Fruit fly (Drosophila melanogaster) whole organism, embryonic: ENCODE results near the gene Ir31a.
A peak's percentile ranks its signal among the peaks of the same experiment; 100 is the strongest.

Source experiments
- Adf1 ChIP-seq: fragments of 200-800 bp; sonication (Bioruptor generic); IDR thresholded peaks from 2 replicates; pipeline ENCODE4 v1.3.6; 2022; ENCODE audit warnings: missing biosample characterization, missing genetic modification characterization
- BtbVII ChIP-seq: fragments of 200-800 bp; sonication (Bioruptor generic); optimal IDR thresholded peaks from 3 replicates; lab custom pipeline; 2017; ENCODE audit warnings: missing biosample characterization, mild to moderate bottlenecking, missing genetic modification characterization
- CG1024 ChIP-seq: fragments of 200-800 bp; sonication (Bioruptor generic); IDR thresholded peaks from 2 replicates; pipeline ENCODE4 v1.3.6; 2022; ENCODE audit warnings: missing biosample characterization, missing genetic modification characterization
- CG10654 ChIP-seq: fragments of 200-800 bp; sonication (Bioruptor generic); optimal IDR thresholded peaks from 2 replicates; lab custom pipeline; 2016; ENCODE audit warnings: missing biosample characterization, missing genetic modification characterization
- CG12769 ChIP-seq: fragments of 200-800 bp; sonication (Bioruptor generic); optimal IDR thresholded peaks from 2 replicates; lab custom pipeline; 2019; ENCODE audit warnings: missing biosample characterization, mild to moderate bottlenecking, missing genetic modification characterization, moderate library complexity
- CG13424 ChIP-seq: fragments of 200-800 bp; sonication (Bioruptor generic); optimal IDR thresholded peaks from 2 replicates; lab custom pipeline; 2019; ENCODE audit warnings: missing biosample characterization, mild to moderate bottlenecking, missing genetic modification characterization, moderate library complexity
- CG16863 ChIP-seq: fragments of 200-800 bp; sonication (Bioruptor generic); optimal IDR thresholded peaks from 3 replicates; lab custom pipeline; 2016; ENCODE audit warnings: missing biosample characterization, missing genetic modification characterization
- CG17328 ChIP-seq: fragments of 200-800 bp; sonication (Bioruptor generic); IDR thresholded peaks from 2 replicates; pipeline ENCODE4 v1.3.6; 2022; ENCODE audit warnings: missing biosample characterization, missing genetic modification characterization
- CG2199 ChIP-seq: fragments of 200-800 bp; sonication (Bioruptor generic); IDR thresholded peaks from 3 replicates; pipeline ENCODE4 v1.3.6; 2022; ENCODE audit warnings: missing biosample characterization, missing genetic modification characterization
- CG2712 ChIP-seq: fragments of 200-800 bp; optimal IDR thresholded peaks from 3 replicates; lab custom pipeline; 2019; ENCODE audit warnings: missing biosample characterization, mild to moderate bottlenecking, missing genetic modification characterization, moderate library complexity
- CG3065 ChIP-seq: fragments of 200-800 bp; sonication (Bioruptor generic); optimal IDR thresholded peaks from 2 replicates; lab custom pipeline; 2016; ENCODE audit warnings: missing biosample characterization, missing genetic modification characterization
- CG31365 ChIP-seq: fragments of 200-800 bp; sonication (Bioruptor generic); optimal IDR thresholded peaks from 2 replicates; lab custom pipeline; 2018; ENCODE audit warnings: missing biosample characterization, mild to moderate bottlenecking, missing genetic modification characterization
- CG33213 ChIP-seq: fragments of 200-800 bp; sonication (Bioruptor generic); optimal IDR thresholded peaks from 3 replicates; lab custom pipeline; 2016; ENCODE audit warnings: missing biosample characterization, missing genetic modification characterization
- CG34422 ChIP-seq: fragments of 200-800 bp; sonication (Bioruptor generic); IDR thresholded peaks from 3 replicates; pipeline ENCODE4 v1.3.6; 2022; ENCODE audit warnings: missing biosample characterization, missing genetic modification characterization
- CG4854 ChIP-seq: fragments of 200-800 bp; sonication (Bioruptor generic); optimal IDR thresholded peaks from 2 replicates; lab custom pipeline; 2016; ENCODE audit warnings: missing biosample characterization, missing genetic modification characterization, inconsistent platforms
- CG6654 ChIP-seq: fragments of 200-800 bp; sonication (Bioruptor generic); optimal IDR thresholded peaks from 2 replicates; lab custom pipeline; 2017; ENCODE audit warnings: missing biosample characterization, mild to moderate bottlenecking, missing genetic modification characterization
- CG8359 ChIP-seq: fragments of 200-800 bp; sonication (Bioruptor generic); optimal IDR thresholded peaks from 2 replicates; lab custom pipeline; 2017; ENCODE audit warnings: missing biosample characterization, mild to moderate bottlenecking, missing genetic modification characterization, borderline replicate concordance
- CG9215 ChIP-seq: fragments of 200-800 bp; sonication (Bioruptor generic); IDR thresholded peaks from 2 replicates; pipeline ENCODE4 v1.3.6; 2022; ENCODE audit warnings: missing biosample characterization, missing genetic modification characterization
- CG9727 ChIP-seq: fragments of 200-800 bp; sonication (Bioruptor generic); optimal IDR thresholded peaks from 3 replicates; lab custom pipeline; 2017; ENCODE audit warnings: missing biosample characterization, mild to moderate bottlenecking, missing genetic modification characterization
- CG9876 ChIP-seq: fragments of 200-800 bp; sonication (Bioruptor generic); optimal IDR thresholded peaks from 2 replicates; lab custom pipeline; 2016; ENCODE audit warnings: missing biosample characterization, missing genetic modification characterization
- Chrac-16 ChIP-seq: fragments of 200-800 bp; sonication (Bioruptor generic); optimal IDR thresholded peaks from 3 replicates; lab custom pipeline; 2016; ENCODE audit warnings: missing biosample characterization, missing genetic modification characterization
- HLH4C ChIP-seq: fragments of 200-800 bp; sonication (Bioruptor generic); IDR thresholded peaks from 3 replicates; pipeline ENCODE4 v1.3.6; 2022; ENCODE audit warnings: missing biosample characterization, missing genetic modification characterization; ENCODE audit not compliant: partially characterized antibody
- Hr3 ChIP-seq: fragments of 200-800 bp; sonication (Bioruptor generic); optimal IDR thresholded peaks from 3 replicates; lab custom pipeline; 2016; ENCODE audit warnings: missing biosample characterization, missing genetic modification characterization
- Optix ChIP-seq: fragments of 200-800 bp; sonication (Bioruptor generic); IDR thresholded peaks from 3 replicates; pipeline ENCODE4 v1.3.6; 2022; ENCODE audit warnings: missing biosample characterization, missing genetic modification characterization
- Tbp ChIP-seq: fragments of >200 bp; optimal IDR thresholded peaks from 2 replicates; lab custom pipeline; 2018; ENCODE audit warnings: missing biosample characterization, missing genetic modification characterization
- Xbp1 ChIP-seq: fragments of 200-800 bp; sonication (Bioruptor generic); optimal IDR thresholded peaks from 3 replicates; lab custom pipeline; 2016; ENCODE audit warnings: missing biosample characterization, mild to moderate bottlenecking, missing genetic modification characterization
- ab ChIP-seq: fragments of 200-800 bp; sonication (Bioruptor generic); optimal IDR thresholded peaks from 2 replicates; lab custom pipeline; 2016; ENCODE audit warnings: missing biosample characterization, missing genetic modification characterization
- bbx ChIP-seq: fragments of 200-800 bp; sonication (Bioruptor generic); IDR thresholded peaks from 2 replicates; pipeline ENCODE4 v1.3.6; 2022; ENCODE audit warnings: missing biosample characterization, missing genetic modification characterization; ENCODE audit not compliant: partially characterized antibody
- bsh ChIP-seq, 2 experiments: fragments of 200-800 bp; sonication (Bioruptor generic); optimal IDR thresholded peaks; 2 replicates each; lab custom pipeline; 2017 to 2018; ENCODE audit warnings: mild to moderate bottlenecking in 2 of 2, missing biosample characterization in 2 of 2, missing genetic modification characterization in 2 of 2, moderate library complexity in 1 of 2
- btn ChIP-seq: fragments of 200-800 bp; sonication (Bioruptor generic); optimal IDR thresholded peaks from 2 replicates; lab custom pipeline; 2016; ENCODE audit warnings: missing biosample characterization, missing genetic modification characterization
- cad ChIP-seq: fragments of >200 bp; optimal IDR thresholded peaks from 2 replicates; lab custom pipeline; 2017; ENCODE audit warnings: missing biosample characterization, missing genetic modification characterization
- chn ChIP-seq: fragments of 200-800 bp; sonication (Bioruptor generic); optimal IDR thresholded peaks from 2 replicates; lab custom pipeline; 2016; ENCODE audit warnings: missing biosample characterization, missing genetic modification characterization
- corto ChIP-seq: fragments of 200-800 bp; sonication (Bioruptor generic); optimal IDR thresholded peaks from 2 replicates; lab custom pipeline; 2016; ENCODE audit warnings: missing biosample characterization, mild to moderate bottlenecking, missing genetic modification characterization, moderate library complexity
- dimm ChIP-seq: fragments of 200-800 bp; sonication (Bioruptor generic); IDR thresholded peaks from 2 replicates; pipeline ENCODE4 v1.3.6; 2022; ENCODE audit warnings: missing biosample characterization, missing genetic modification characterization
- dm ChIP-seq: fragments of 200-800 bp; sonication (Bioruptor generic); optimal IDR thresholded peaks from 3 replicates; lab custom pipeline; 2016; ENCODE audit warnings: missing biosample characterization, missing genetic modification characterization
- fd102C ChIP-seq: fragments of 200-800 bp; sonication (Bioruptor generic); optimal IDR thresholded peaks from 2 replicates; lab custom pipeline; 2018; ENCODE audit warnings: missing biosample characterization, mild to moderate bottlenecking, missing genetic modification characterization, moderate library complexity
- ftz-f1 ChIP-seq: fragments of 200-800 bp; sonication (Bioruptor generic); optimal IDR thresholded peaks from 2 replicates; lab custom pipeline; 2016; ENCODE audit warnings: missing biosample characterization, missing genetic modification characterization
- gfzf ChIP-seq: fragments of 200-800 bp; sonication (Bioruptor generic); optimal IDR thresholded peaks from 2 replicates; lab custom pipeline; 2016; ENCODE audit warnings: missing biosample characterization, mild to moderate bottlenecking, missing genetic modification characterization, moderate library complexity
- insv ChIP-seq, 2 experiments: fragments of 200-800 bp; sonication (Bioruptor generic); optimal IDR thresholded peaks; 3 replicates each; lab custom pipeline; 2016 to 2018; ENCODE audit warnings: missing biosample characterization in 2 of 2, missing genetic modification characterization in 2 of 2
- jing ChIP-seq: fragments of 200-800 bp; sonication (Bioruptor generic); optimal IDR thresholded peaks from 2 replicates; lab custom pipeline; 2018; ENCODE audit warnings: missing biosample characterization, mild to moderate bottlenecking, missing genetic modification characterization
- jumu ChIP-seq: fragments of 200-800 bp; sonication (Bioruptor generic); optimal IDR thresholded peaks from 3 replicates; lab custom pipeline; 2016; ENCODE audit warnings: missing biosample characterization, missing genetic modification characterization
- kay ChIP-seq: fragments of 200-800 bp; sonication (Bioruptor generic); optimal IDR thresholded peaks from 2 replicates; lab custom pipeline; 2016; ENCODE audit warnings: missing biosample characterization, missing genetic modification characterization
- odd ChIP-seq: fragments of 200-800 bp; sonication (Bioruptor generic); optimal IDR thresholded peaks from 2 replicates; lab custom pipeline; 2017; ENCODE audit warnings: missing biosample characterization, mild to moderate bottlenecking, missing genetic modification characterization
- otp ChIP-seq: fragments of 200-800 bp; sonication (Bioruptor generic); IDR thresholded peaks from 3 replicates; pipeline ENCODE4, ENCODE4 v1.3.6; 2022; ENCODE audit warnings: missing biosample characterization, missing genetic modification characterization
- psq ChIP-seq: fragments of 200-800 bp; sonication (Bioruptor generic); optimal IDR thresholded peaks from 2 replicates; lab custom pipeline; 2017; ENCODE audit warnings: missing biosample characterization, missing genetic modification characterization
- row ChIP-seq: fragments of 200-800 bp; sonication (Bioruptor generic); IDR thresholded peaks from 3 replicates; pipeline ENCODE4 v1.3.6; 2022; ENCODE audit warnings: missing biosample characterization, missing genetic modification characterization
- shn ChIP-seq: fragments of 200-800 bp; sonication (Bioruptor generic); optimal IDR thresholded peaks from 3 replicates; lab custom pipeline; 2016; ENCODE audit warnings: missing biosample characterization, missing genetic modification characterization
- tll ChIP-seq, 2 experiments: fragments of 200-800 bp in 1 of 2; fragments of >200 bp in 1 of 2; sonication (Bioruptor generic) in 1 of 2; optimal IDR thresholded peaks; 2 replicates each; lab custom pipeline; 2017 to 2019; ENCODE audit warnings: missing biosample characterization in 2 of 2, missing genetic modification characterization in 2 of 2, mild to moderate bottlenecking in 1 of 2, moderate library complexity in 1 of 2
- wor ChIP-seq: fragments of 200-800 bp; sonication (Bioruptor generic); IDR thresholded peaks from 2 replicates; pipeline ENCODE4 v1.3.6; 2022; ENCODE audit warnings: missing biosample characterization, missing genetic modification characterization
- z ChIP-seq: fragments of 200-800 bp; sonication (Bioruptor generic); IDR thresholded peaks from 3 replicates; pipeline ENCODE4 v1.3.6; 2022; ENCODE audit warnings: missing biosample characterization, missing genetic modification characterization

Ir31a gene

DNA sequence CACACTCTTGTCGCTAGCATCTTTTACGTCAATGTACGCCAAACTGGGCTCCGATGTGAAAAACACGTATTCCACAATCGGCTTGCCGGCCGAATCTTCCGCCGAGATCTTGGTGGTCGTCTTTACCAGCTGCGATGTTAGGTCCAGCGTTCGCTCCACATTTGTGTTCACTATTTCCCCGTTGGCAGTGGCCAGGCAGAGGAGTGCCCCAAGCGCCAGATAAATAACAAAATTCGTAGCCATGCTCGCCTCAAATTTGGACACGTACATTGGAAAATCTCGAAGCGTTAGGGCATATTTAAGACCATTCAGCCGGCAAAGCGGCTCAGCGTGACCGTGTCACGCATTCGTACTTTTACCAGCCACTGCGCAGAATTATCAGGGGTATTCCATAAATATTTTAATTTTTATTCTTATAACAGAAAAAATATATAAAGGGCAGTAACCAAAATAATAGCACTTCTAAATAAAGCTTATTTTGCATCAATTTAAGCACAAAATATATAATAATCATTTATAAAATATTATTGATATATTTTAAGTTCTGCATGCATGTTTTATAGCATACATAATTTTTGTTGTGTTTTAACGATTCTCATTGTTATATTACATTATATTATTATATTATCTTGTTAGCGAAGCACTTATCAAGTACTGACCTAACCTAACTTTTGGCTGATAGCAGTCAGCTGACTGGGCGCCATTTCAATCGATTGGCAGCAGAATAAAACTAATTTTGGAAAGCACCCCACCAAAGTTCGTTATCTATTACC lies 29.7 kb upstream of the Ir31a start, which contains the start of the genes CG33303 and dpr19 (continued):
- TF ChIP-seq CG16863 (GFP tag; lab: Kevin White, UChicago) = no peak
- TF ChIP-seq CG2712 (tag; lab: Kevin White, UChicago) = peak; percentile 92
- no peak for TF ChIP-seq wor (GFP tag; lab: Robert Waterston, UW)
- no peak for TF ChIP-seq CG31365 (tag; lab: Kevin White, UChicago)
- TF ChIP-seq CG12769 (tag; lab: Kevin White, UChicago) = no peak
- TF ChIP-seq BtbVII (GFP tag; lab: Kevin White, UChicago) = peak; percentile 49
- TF ChIP-seq CG6654 = peak; percentile 16
- no peak for TF ChIP-seq tll (GFP tag; optimal IDR thresholded peaks at IDR 0.05; lab: Kevin White, UChicago)
- no peak for TF ChIP-seq CG9876 (GFP tag; lab: Kevin White, UChicago)
- TF ChIP-seq bbx (GFP tag; lab: Robert Waterston, UW) = 0 out of 2 replicates have a peak, but pooled peaks have one; percentile 19
- TF ChIP-seq kay (GFP tag; lab: Kevin White, UChicago) = peak; percentile 4
- peak in 1 of 2 experiments; percentile 30 for TF ChIP-seq insv (GFP tag; optimal IDR thresholded peaks at IDR 0.05; lab: Kevin White, UChicago)
- peak; percentile 10 for TF ChIP-seq psq (GFP tag; lab: Kevin White, UChicago)
- no peak for TF ChIP-seq ab (GFP tag; lab: Kevin White, UChicago)
- TF ChIP-seq otp (GFP tag; lab: Robert Waterston, UW) = no peak
- no peak for TF ChIP-seq Tbp (GFP tag; lab: Kevin White, UChicago)
- TF ChIP-seq Chrac-16 (GFP tag; lab: Kevin White, UChicago) = peak; percentile 38
- no peak for TF ChIP-seq cad (GFP tag; lab: Kevin White, UChicago)
- no peak for TF ChIP-seq ftz-f1 (GFP tag; lab: Kevin White, UChicago)
- TF ChIP-seq CG9215 (GFP tag; lab: Robert Waterston, UW) = no peak
- TF ChIP-seq bsh (GFP tag; optimal IDR thresholded peaks at IDR 0.05; lab: Kevin White, UChicago) = peak in 1 of 2 experiments; percentile 83
- TF ChIP-seq CG17328 (GFP tag; lab: Robert Waterston, UW) = peak; percentile 79
- peak; percentile 83 for TF ChIP-seq row (GFP tag; lab: Robert Waterston, UW)
- TF ChIP-seq odd (GFP tag; lab: Kevin White, UChicago) = peak; percentile 53
- TF ChIP-seq dm (GFP tag; lab: Kevin White, UChicago) = no peak
- no peak for TF ChIP-seq Optix (GFP tag; lab: Robert Waterston, UW)
- no peak for TF ChIP-seq jumu (GFP tag; lab: Kevin White, UChicago)
- TF ChIP-seq chn (GFP tag; lab: Kevin White, UChicago) = no peak
- 0 out of 2 replicates have a peak, but pooled peaks have one; percentile 35 for TF ChIP-seq CG1024 (GFP tag; lab: Robert Waterston, UW)
- TF ChIP-seq shn (GFP tag; lab: Kevin White, UChicago) = no peak
- peak; percentile 9 for TF ChIP-seq CG8359 (GFP tag; lab: Kevin White, UChicago)
- TF ChIP-seq gfzf (GFP tag; lab: Kevin White, UChicago) = peak; percentile 78
- no peak for TF ChIP-seq CG33213 (GFP tag; lab: Kevin White, UChicago)
- TF ChIP-seq btn (GFP tag; lab: Kevin White, UChicago) = no peak
- TF ChIP-seq z (GFP tag; lab: Robert Waterston, UW) = no peak
- peak; percentile 83 for TF ChIP-seq CG9727 (GFP tag; lab: Kevin White, UChicago)
- peak; percentile 87; the same call in 2 of the 3 replicates for TF ChIP-seq CG34422 (GFP tag; lab: Robert Waterston, UW)
- TF ChIP-seq dimm (GFP tag; lab: Robert Waterston, UW) = no peak
- peak; percentile 76 for TF ChIP-seq Xbp1 (GFP tag; lab: Kevin White, UChicago)
- peak; percentile 65 for TF ChIP-seq Hr3 (GFP tag; lab: Kevin White, UChicago)
- no peak for TF ChIP-seq fd102C
- TF ChIP-seq jing (GFP tag; lab: Kevin White, UChicago) = no peak
- no peak for TF ChIP-seq CG3065 (GFP tag; lab: Kevin White, UChicago)
- peak; percentile 89 for TF ChIP-seq CG13424 (tag; lab: Kevin White, UChicago)
- no peak for TF ChIP-seq CG2199 (GFP tag; lab: Robert Waterston, UW)
- no peak for TF ChIP-seq Adf1 (GFP tag; lab: Robert Waterston, UW)
- no peak for TF ChIP-seq corto (GFP tag; lab: Kevin White, UChicago)
- TF ChIP-seq CG10654 (GFP tag; lab: Kevin White, UChicago) = peak; percentile 29
- TF ChIP-seq CG4854 (GFP tag; lab: Kevin White, UChicago) = no peak
- no peak for TF ChIP-seq HLH4C (GFP tag; lab: Robert Waterston, UW)
